Worm (Caenorhabditis elegans): ENCODE measurements around the gene irld-8.

- TF ChIP-seq unc-62 (GFP tag; optimal IDR thresholded peaks at IDR 0.05) (no peak), sox-4 (tag; optimal IDR thresholded peaks at IDR 0.05) (no peak), lin-35 (GFP tag; optimal IDR thresholded peaks at IDR 0.05) (no peak), nhr-11 (tag; optimal IDR thresholded peaks at IDR 0.05) (no peak)
Observed at ce11 chrIV:8163687-8164086, 48.1 kb downstream of the irld-8 start, which contains the start of gene clec-51.

Data from whole organism, L1 larva.